Fruit fly (Drosophila melanogaster): ENCODE measurements around the gene CG17026.

CG17026 gene

dm6 chr3L:16004401-16005237 is 29.5 kb downstream of the CG17026 start, which contains the start of the genes hzg and mRpS31:
Gene hzg (minus strand): TSS chr3L:16004736.
Gene mRpS31 (plus strand): TSS chr3L:16005193.
- TF ChIP-seq CG12391 (tag; optimal IDR thresholded peaks at IDR 0.05) (peak; percentile 81), TFAM (GFP tag; optimal IDR thresholded peaks at IDR 0.05) (no peak), CG43689 (GFP tag; IDR thresholded peaks at IDR 0.05) (no peak), CG18599 (GFP tag; optimal IDR thresholded peaks at IDR 0.05) (peak; percentile 49), CG6654 (GFP tag; optimal IDR thresholded peaks at IDR 0.05) (no peak), btn (GFP tag; optimal IDR thresholded peaks at IDR 0.05) (no peak), toy (GFP tag; IDR thresholded peaks at IDR 0.05) (no peak), CG18619 (GFP tag; optimal IDR thresholded peaks at IDR 0.05) (peak; percentile 5), Hr51 (GFP tag; optimal IDR thresholded peaks at IDR 0.05) (peak in 1 of 2 experiments; percentile 57), Atf3 (GFP tag; optimal IDR thresholded peaks at IDR 0.05) (peak; percentile 52), D19A (tag; optimal IDR thresholded peaks at IDR 0.05) (peak; percentile 14), CG18764 (GFP tag; optimal IDR thresholded peaks at IDR 0.05) (peak; percentile 13), h (optimal IDR thresholded peaks at IDR 0.05) (no peak), CG2712 (tag; optimal IDR thresholded peaks at IDR 0.05) (peak; percentile 74), Opbp (GFP tag; IDR thresholded peaks at IDR 0.05; ENCODE audit: partially characterized antibody) (no peak), zf30C (GFP tag; optimal IDR thresholded peaks at IDR 0.05) (peak; percentile 5), Mad (GFP tag; optimal IDR thresholded peaks at IDR 0.05) (no peak), da (GFP tag; optimal IDR thresholded peaks at IDR 0.05) (no peak), Awh (GFP tag; IDR thresholded peaks at IDR 0.05) (peak; percentile 53; the same call in 1 of the 2 replicates), Dip2 (GFP tag; IDR thresholded peaks at IDR 0.05) (no peak), ara (GFP tag; IDR thresholded peaks at IDR 0.05) (no peak), CG14441 (GFP tag; IDR thresholded peaks at IDR 0.05) (no peak), CG3995 (GFP tag; optimal IDR thresholded peaks at IDR 0.05) (peak; percentile 46), Trl (optimal IDR thresholded peaks at IDR 0.05) (no peak), Trl (GFP tag; optimal IDR thresholded peaks at IDR 0.05) (peak; percentile 63), Xbp1 (GFP tag; optimal IDR thresholded peaks at IDR 0.05) (peak; percentile 54), z (GFP tag; IDR thresholded peaks at IDR 0.05) (no peak), gfzf (GFP tag; optimal IDR thresholded peaks at IDR 0.05) (peak; percentile 89), Taf1 (GFP tag; IDR thresholded peaks at IDR 0.05) (peak; percentile 54; the same call in 1 of the 2 replicates), CG8290 (GFP tag; optimal IDR thresholded peaks at IDR 0.05) (peak; percentile 36), CG8290 (tag; optimal IDR thresholded peaks at IDR 0.05) (peak in 1 of 2 experiments; percentile 5), CG10321 (GFP tag; IDR thresholded peaks at IDR 0.05) (no peak), nerfin-2 (GFP tag; IDR thresholded peaks at IDR 0.05; ENCODE audit: partially characterized antibody) (no peak), abd-A (tag; optimal IDR thresholded peaks at IDR 0.05) (peak; percentile 37), stc (GFP tag; IDR thresholded peaks at IDR 0.05) (no peak), CG13287 (GFP tag; IDR thresholded peaks at IDR 0.05; ENCODE audit: partially characterized antibody) (peak; percentile 15; the same call in 1 of the 2 replicates), Nf-YB (GFP tag; optimal IDR thresholded peaks at IDR 0.05) (peak; percentile 6), HmgZ (tag; optimal IDR thresholded peaks at IDR 0.05) (peak; percentile 47), Asciz (GFP tag; optimal IDR thresholded peaks at IDR 0.05) (no peak), Max (GFP tag; optimal IDR thresholded peaks at IDR 0.05) (peak; percentile 54), CG11695 (GFP tag; IDR thresholded peaks at IDR 0.05) (no peak), CG17359 (tag; optimal IDR thresholded peaks at IDR 0.05) (no peak), CG2120 (GFP tag; optimal IDR thresholded peaks at IDR 0.05) (peak; percentile 80), az2 (GFP tag; optimal IDR thresholded peaks at IDR 0.05) (peak; percentile 57), cas (GFP tag; IDR thresholded peaks at IDR 0.05) (no peak), Gsc (GFP tag; IDR thresholded peaks at IDR 0.05) (no peak), sqz (GFP tag; optimal IDR thresholded peaks at IDR 0.05) (peak; percentile 65), CG15696 (tag; optimal IDR thresholded peaks at IDR 0.05) (peak; percentile 52), CG30403 (GFP tag; optimal IDR thresholded peaks at IDR 0.05) (peak; percentile 74), grau (tag; optimal IDR thresholded peaks at IDR 0.05) (peak; percentile 71)

Measured in whole organism, embryonic.